Worm (Caenorhabditis elegans) whole organism, mixed stage, embryonic: ENCODE data around the gene msp-152.

ENCODE experiments used
- M03D4.4 ChIP-seq: sonication (generic microtip); optimal IDR thresholded peaks from 2 replicates; lab custom pipeline; 2017; ENCODE audit warnings: mild to moderate bottlenecking, missing genetic modification characterization, missing compliant biosample characterization
- bed-3 ChIP-seq: fragments of 200-800 bp; sonication (Bioruptor generic); optimal IDR thresholded peaks from 3 replicates; lab custom pipeline; 2018; ENCODE audit warnings: mild to moderate bottlenecking, missing genetic modification characterization, moderate library complexity, missing compliant biosample characterization
- ceh-39 ChIP-seq: fragments of 150-350 bp; optimal IDR thresholded peaks from 2 replicates; lab custom pipeline; 2014; ENCODE audit warnings: missing biosample characterization, missing genetic modification characterization
- ceh-43 ChIP-seq: fragments of 200-800 bp; sonication (Bioruptor generic); optimal IDR thresholded peaks from 2 replicates; lab custom pipeline; 2018; ENCODE audit warnings: mild to moderate bottlenecking, missing genetic modification characterization, moderate library complexity, missing compliant biosample characterization
- ceh-83 ChIP-seq: fragments of 200-800 bp; sonication (Bioruptor generic); optimal IDR thresholded peaks from 2 replicates; lab custom pipeline; 2018; ENCODE audit warnings: mild to moderate bottlenecking, missing genetic modification characterization, missing compliant biosample characterization
- ces-1 ChIP-seq: fragments of 150-350 bp; optimal IDR thresholded peaks from 2 replicates; lab custom pipeline; 2014; ENCODE audit warnings: missing biosample characterization, missing genetic modification reagents, missing genetic modification characterization
- drap-1 ChIP-seq: fragments of 200-800 bp; sonication (Bioruptor generic); optimal IDR thresholded peaks from 3 replicates; lab custom pipeline; 2018; ENCODE audit warnings: mild to moderate bottlenecking, missing genetic modification characterization, missing compliant biosample characterization
- elt-1 ChIP-seq: sonication (generic microtip); optimal IDR thresholded peaks from 2 replicates; lab custom pipeline; 2017; ENCODE audit warnings: missing genetic modification characterization, mild to moderate bottlenecking, missing compliant biosample characterization, antibody characterized with exemption, moderate library complexity, borderline replicate concordance; ENCODE audit not compliant: insufficient read depth
- elt-3 ChIP-seq: fragments of 150-350 bp; optimal IDR thresholded peaks from 2 replicates; lab custom pipeline; 2014; ENCODE audit warnings: missing biosample characterization, missing genetic modification characterization
- flh-1 ChIP-seq: fragments of 200-800 bp; sonication (Bioruptor generic); optimal IDR thresholded peaks from 2 replicates; lab custom pipeline; 2018; ENCODE audit warnings: mild to moderate bottlenecking, missing genetic modification characterization, moderate library complexity, missing compliant biosample characterization
- ham-2 ChIP-seq: fragments of 200-800 bp; sonication (Bioruptor generic); optimal IDR thresholded peaks from 2 replicates; lab custom pipeline; 2018; ENCODE audit warnings: mild to moderate bottlenecking, missing genetic modification characterization, missing compliant biosample characterization
- hlh-1 ChIP-seq: fragments of 150-350 bp; optimal IDR thresholded peaks from 2 replicates; lab custom pipeline; 2014; ENCODE audit warnings: missing biosample characterization, missing genetic modification reagents, missing genetic modification characterization
- lin-13 ChIP-seq: fragments of 150-350 bp; optimal IDR thresholded peaks from 2 replicates; lab custom pipeline; 2014; ENCODE audit warnings: missing biosample characterization, missing genetic modification characterization
- lin-32 ChIP-seq: fragments of 200-800 bp; sonication (Bioruptor generic); optimal IDR thresholded peaks from 2 replicates; lab custom pipeline; 2018; ENCODE audit warnings: mild to moderate bottlenecking, missing genetic modification characterization, missing compliant biosample characterization
- lsy-2 ChIP-seq: fragments of 150-350 bp; optimal IDR thresholded peaks from 2 replicates; lab custom pipeline; 2014; ENCODE audit warnings: missing biosample characterization, missing genetic modification characterization
- mab-5 ChIP-seq: fragments of 150-350 bp; optimal IDR thresholded peaks from 2 replicates; lab custom pipeline; 2014; ENCODE audit warnings: missing biosample characterization, missing genetic modification characterization
- mep-1 ChIP-seq: fragments of 150-350 bp; optimal IDR thresholded peaks from 2 replicates; lab custom pipeline; 2017; ENCODE audit warnings: missing biosample characterization, missing genetic modification reagents, missing genetic modification characterization, inconsistent platforms
- mls-2 ChIP-seq: sonication (generic microtip); optimal IDR thresholded peaks from 2 replicates; lab custom pipeline; 2016; ENCODE audit warnings: mild to moderate bottlenecking, missing genetic modification characterization, moderate library complexity, missing compliant biosample characterization
- nhr-12 ChIP-seq: fragments of 150-350 bp; optimal IDR thresholded peaks from 2 replicates; lab custom pipeline; 2014; ENCODE audit warnings: missing biosample characterization, missing genetic modification characterization
- nhr-2 ChIP-seq: fragments of 150-350 bp; optimal IDR thresholded peaks from 2 replicates; lab custom pipeline; 2014; ENCODE audit warnings: missing biosample characterization, missing genetic modification characterization
- nhr-237 ChIP-seq: fragments of 150-350 bp; optimal IDR thresholded peaks from 2 replicates; lab custom pipeline; 2014; ENCODE audit warnings: missing biosample characterization, missing genetic modification characterization
- nhr-28 ChIP-seq: fragments of 150-350 bp; optimal IDR thresholded peaks from 2 replicates; lab custom pipeline; 2014; ENCODE audit warnings: missing biosample characterization, missing genetic modification characterization
- nhr-76 ChIP-seq: sonication (generic microtip); optimal IDR thresholded peaks from 2 replicates; lab custom pipeline; 2017; ENCODE audit warnings: missing biosample characterization, missing genetic modification characterization
- pha-4 ChIP-seq: fragments of 150-350 bp; optimal IDR thresholded peaks from 2 replicates; lab custom pipeline; 2018; ENCODE audit warnings: missing biosample characterization, missing genetic modification reagents, missing genetic modification characterization
- snpc-4 ChIP-seq: fragments of 150-350 bp; optimal IDR thresholded peaks from 2 replicates; lab custom pipeline; 2014; ENCODE audit warnings: missing biosample characterization, missing genetic modification characterization
- sptf-1 ChIP-seq: sonication (generic microtip); optimal IDR thresholded peaks from 2 replicates; lab custom pipeline; 2017; ENCODE audit warnings: mild to moderate bottlenecking, missing genetic modification characterization, moderate library complexity, missing compliant biosample characterization
- tbx-8 ChIP-seq: fragments of 200-800 bp; sonication (Bioruptor generic); optimal IDR thresholded peaks from 2 replicates; lab custom pipeline; 2018; ENCODE audit warnings: mild to moderate bottlenecking, missing genetic modification characterization, moderate library complexity, missing compliant biosample characterization
- unc-120 ChIP-seq: sonication (generic microtip); optimal IDR thresholded peaks from 2 replicates; lab custom pipeline; 2017; ENCODE audit warnings: missing genetic modification characterization, missing compliant biosample characterization; ENCODE audit not compliant: poor library complexity, severe bottlenecking
- unc-39 ChIP-seq: fragments of 150-350 bp; optimal IDR thresholded peaks from 2 replicates; lab custom pipeline; 2014; ENCODE audit warnings: missing biosample characterization, missing genetic modification characterization
- unc-62 ChIP-seq: fragments of 150-350 bp; optimal IDR thresholded peaks from 2 replicates; lab custom pipeline; 2014; ENCODE audit warnings: missing biosample characterization, missing genetic modification reagents, missing genetic modification characterization
- zip-8 ChIP-seq: fragments of 150-350 bp; optimal IDR thresholded peaks from 2 replicates; lab custom pipeline; 2014; ENCODE audit warnings: missing biosample characterization, missing genetic modification characterization

Gene msp-152

DNA sequence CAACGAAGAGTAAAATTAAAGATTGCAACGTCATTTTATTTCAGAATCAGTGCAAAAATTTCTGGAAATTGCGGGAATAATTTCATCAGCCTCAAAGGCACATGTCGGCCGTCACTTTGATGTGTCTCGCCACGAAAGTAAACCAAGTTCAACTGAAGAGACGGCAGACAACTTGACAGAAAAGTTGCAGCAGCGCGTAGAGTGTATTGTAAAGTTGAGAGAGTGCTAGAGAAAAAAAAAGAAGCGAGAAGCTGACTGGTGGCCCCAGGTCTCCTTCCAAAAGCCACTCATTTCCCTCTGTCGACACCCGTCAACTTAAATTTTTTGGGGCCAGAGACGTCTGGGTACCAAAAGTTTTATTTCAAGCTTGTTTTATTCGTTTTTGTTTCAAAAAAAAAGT lies 28.6 kb upstream of the msp-152 start (continued):
- TF ChIP-seq drap-1 (no peak), zip-8 (tag; lab: Kevin White, UChicago) (no peak), bed-3 (no peak), nhr-28 (tag; lab: Kevin White, UChicago) (no peak), ceh-39 (tag; lab: Kevin White, UChicago) (no peak), lsy-2 (peak; percentile 56)

- TF ChIP-seq nhr-237 (no peak), ham-2 (no peak), unc-62 (GFP tag; lab: Kevin White, UChicago) (no peak), mab-5 (tag; lab: Kevin White, UChicago) (no peak), flh-1 (GFP tag; lab: Kevin White, UChicago) (no peak), lin-13 (tag; lab: Kevin White, UChicago) (no peak)
These were observed 28.0 kb upstream of the msp-152 start, which contains the start of gene btbd-10 for ce11 chrII:4904778-4905177. Gene btbd-10 (plus strand): TSS chrII:4905008.

DNA sequence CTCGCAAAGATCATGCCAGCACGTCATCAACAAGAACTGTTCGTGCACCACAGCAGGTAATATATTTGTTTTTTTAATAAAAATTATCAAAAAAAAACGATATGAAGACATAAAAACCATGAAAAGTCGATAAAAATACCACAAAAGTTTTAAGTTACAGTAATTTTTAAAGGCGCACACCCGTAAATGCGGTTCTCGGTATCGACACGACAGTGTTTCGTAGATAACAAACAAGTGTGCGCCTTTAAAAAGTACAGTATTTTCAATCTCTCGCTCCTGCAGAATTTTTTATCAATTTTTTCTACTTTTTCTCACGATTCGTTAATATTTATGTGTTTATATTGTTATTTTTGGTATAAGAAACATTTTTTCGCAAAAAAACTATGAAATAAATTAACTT lies 27.5 kb upstream of the msp-152 start:
- TF ChIP-seq nhr-76 (tag; lab: Kevin White, UChicago) (no peak), pha-4 (tag; lab: Kevin White, UChicago) (no peak), flh-1 (GFP tag; lab: Kevin White, UChicago) (no peak), ces-1 (GFP tag; lab: Kevin White, UChicago) (no peak), mab-5 (tag; lab: Kevin White, UChicago) (no peak), ham-2 (no peak), hlh-1 (no peak), snpc-4 (tag; lab: Kevin White, UChicago) (no peak), nhr-12 (no peak), lin-13 (tag; lab: Kevin White, UChicago) (no peak), nhr-28 (tag; lab: Kevin White, UChicago) (no peak), unc-120 (no peak)

DNA sequence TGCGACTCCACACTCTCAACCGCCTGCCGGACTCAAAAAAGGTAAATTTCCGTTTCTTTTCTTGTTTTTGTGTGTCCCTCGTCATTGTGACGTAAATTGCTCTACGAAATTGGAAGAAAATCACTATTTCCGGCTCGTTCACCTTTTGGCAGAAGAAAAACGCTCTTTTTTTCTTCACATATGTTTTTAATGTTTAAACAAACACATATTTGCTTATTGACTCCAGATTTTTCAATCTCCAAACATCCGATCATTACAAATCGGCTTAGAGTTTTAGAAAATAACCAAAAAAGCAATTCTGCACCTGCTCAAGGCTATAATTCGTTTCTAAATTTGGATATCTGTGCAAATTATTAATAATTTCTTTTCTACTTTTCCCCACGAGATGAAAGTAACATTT lies 26.9 kb upstream of the msp-152 start:
- TF ChIP-seq mls-2 (tag; lab: Kevin White, UChicago), result no peak
- no peak for TF ChIP-seq elt-3 (tag; lab: Kevin White, UChicago)
- TF ChIP-seq ham-2, result no peak
- no peak for TF ChIP-seq lsy-2
- no peak for TF ChIP-seq lin-32
- TF ChIP-seq ceh-39 (tag; lab: Kevin White, UChicago), result no peak
- TF ChIP-seq ces-1 (GFP tag; lab: Kevin White, UChicago), result no peak
- TF ChIP-seq hlh-1, result no peak
- TF ChIP-seq unc-39 (tag; lab: Kevin White, UChicago), result no peak
- no peak for TF ChIP-seq elt-1 (tag; lab: Kevin White, UChicago)
- TF ChIP-seq nhr-2, result no peak
- no peak for TF ChIP-seq sptf-1 (tag; lab: Kevin White, UChicago)
- no peak for TF ChIP-seq mep-1 (tag; lab: Kevin White, UChicago)
- TF ChIP-seq, all 35 proteins: peak for 0

- TF ChIP-seq nhr-28 (tag; lab: Kevin White, UChicago) (no peak), sptf-1 (tag; lab: Kevin White, UChicago) (no peak), M03D4.4 (tag; lab: Kevin White, UChicago) (no peak), elt-1 (tag; lab: Kevin White, UChicago) (no peak), drap-1 (no peak), unc-39 (tag; lab: Kevin White, UChicago) (no peak), unc-120 (peak; percentile 38), ceh-43 (no peak), pha-4 (tag; lab: Kevin White, UChicago) (no peak), mab-5 (tag; lab: Kevin White, UChicago) (no peak), hlh-1 (peak; percentile 30), ces-1 (GFP tag; lab: Kevin White, UChicago) (no peak), nhr-237 (no peak), ceh-83 (GFP tag; lab: Kevin White, UChicago) (no peak), lin-32 (no peak), mls-2 (tag; lab: Kevin White, UChicago) (no peak), tbx-8 (no peak), nhr-76 (tag; lab: Kevin White, UChicago) (no peak), nhr-2 (no peak), lsy-2 (no peak), unc-62 (GFP tag; lab: Kevin White, UChicago) (peak; percentile 76), flh-1 (GFP tag; lab: Kevin White, UChicago) (no peak), bed-3 (no peak), ham-2 (peak; percentile 40), snpc-4 (tag; lab: Kevin White, UChicago) (no peak)
These were observed 24.7 kb upstream of the msp-152 start for ce11 chrII:4908160-4908559.
